Worm (Caenorhabditis elegans) whole organism, late embryonic: Measurements from ENCODE around the gene K08D8.7.

Source experiments
- C38D4.7 ChIP-seq: fragments of 200-800 bp; sonication (Bioruptor generic); optimal IDR thresholded peaks from 2 replicates; lab custom pipeline; 2018; ENCODE audit warnings: mild to moderate bottlenecking, missing genetic modification characterization, moderate library complexity, missing compliant biosample characterization
- elt-2 ChIP-seq: sonication (generic microtip); optimal IDR thresholded peaks from 2 replicates; lab custom pipeline; 2016; ENCODE audit warnings: missing genetic modification reagents, missing genetic modification characterization, missing compliant biosample characterization
- zip-5 ChIP-seq: sonication (generic microtip); optimal IDR thresholded peaks from 2 replicates; lab custom pipeline; 2016; ENCODE audit warnings: missing genetic modification characterization, missing compliant biosample characterization

DNA sequence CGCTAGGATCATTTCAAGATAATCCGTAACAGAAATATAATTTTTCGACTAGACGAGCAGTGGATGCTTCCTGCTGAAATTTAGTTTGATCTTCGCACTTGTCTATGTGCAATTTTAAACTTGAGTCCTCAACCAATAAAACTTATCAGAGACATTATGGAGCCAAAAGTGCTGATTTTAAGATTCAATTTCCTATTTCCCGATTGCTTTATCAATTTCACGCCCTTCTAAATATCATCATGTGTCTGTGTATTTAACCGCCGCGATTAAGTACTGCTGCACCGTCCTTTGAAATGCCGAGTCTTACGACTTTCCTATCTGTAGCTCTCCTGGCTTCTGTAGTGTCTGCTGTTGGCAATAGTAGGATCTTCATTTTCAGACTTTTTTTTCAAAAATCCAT is 24.4 kb downstream of the K08D8.7 start, which contains the start of gene C32H11.4:
- TF ChIP-seq C38D4.7 (no peak), elt-2 (tag; lab: Kevin White, UChicago) (no peak), zip-5 (tag; lab: Kevin White, UChicago) (no peak)
